Fruit fly (Drosophila melanogaster): Measurements from ENCODE around the gene Hexo1.

The Hexo1 gene

dm6 chr3L:4286784-4287183 is 1.7 kb upstream of the Hexo1 start, which contains the start of gene TfIIEbeta (continued):
- TF ChIP-seq CG3032 (tag; optimal IDR thresholded peaks at IDR 0.05) (peak; percentile 10), Eip93F (GFP tag; optimal IDR thresholded peaks at IDR 0.05) (no peak), esn (GFP tag; optimal IDR thresholded peaks at IDR 0.05) (peak; percentile 18), CG6854 (GFP tag; optimal IDR thresholded peaks at IDR 0.05) (peak; percentile 17), CG6276 (GFP tag; optimal IDR thresholded peaks at IDR 0.05) (no peak), Hr38 (GFP tag; optimal IDR thresholded peaks at IDR 0.05) (no peak), svp (GFP tag) (peak; percentile 72), Lpt (GFP tag; optimal IDR thresholded peaks at IDR 0.05) (no peak), CG8119 (GFP tag; IDR thresholded peaks at IDR 0.05) (peak; percentile 46; the same call in 1 of the 3 replicates), achi (GFP tag; optimal IDR thresholded peaks at IDR 0.05) (no peak), fd85E (GFP tag; optimal IDR thresholded peaks at IDR 0.05) (no peak), salr (GFP tag; optimal IDR thresholded peaks at IDR 0.05) (no peak), CG10631 (GFP tag; optimal IDR thresholded peaks at IDR 0.05) (no peak), CG6163 (GFP tag; IDR thresholded peaks at IDR 0.05) (0 out of 3 replicates have a peak, but pooled peaks have one; percentile 33), Eip78C (GFP tag) (peak; percentile 80), CG8632 (GFP tag; optimal IDR thresholded peaks at IDR 0.05) (no peak)

dm6 chr3L:4292120-4292697 is 3.8 kb downstream of the Hexo1 start, which contains the start of the genes CG15012 and Fdx2:
TSS of gene CG15012 (minus strand) at chr3L:4292246.
TSS of gene Fdx2 (plus strand) at chr3L:4292482.
- no peak for TF ChIP-seq fkh (GFP tag; optimal IDR thresholded peaks at IDR 0.05)
- no peak for TF ChIP-seq CG3919 (GFP tag; optimal IDR thresholded peaks at IDR 0.05)
- no peak for TF ChIP-seq Sox15 (GFP tag; optimal IDR thresholded peaks at IDR 0.05)
- TF ChIP-seq acj6 (GFP tag; optimal IDR thresholded peaks at IDR 0.05) = no peak
- peak; percentile 57 for TF ChIP-seq vri (GFP tag; optimal IDR thresholded peaks at IDR 0.05)
- TF ChIP-seq salr (GFP tag; optimal IDR thresholded peaks at IDR 0.05) = no peak
- TF ChIP-seq dac (GFP tag; optimal IDR thresholded peaks at IDR 0.05) = no peak
- no peak for TF ChIP-seq pdm3 (GFP tag; optimal IDR thresholded peaks at IDR 0.05)
- peak; percentile 35 for TF ChIP-seq Hr39 (GFP tag; optimal IDR thresholded peaks at IDR 0.05)
- no peak for TF ChIP-seq dsx (GFP tag; optimal IDR thresholded peaks at IDR 0.05; ENCODE audit: poor library complexity, severe bottlenecking)
- TF ChIP-seq esn (GFP tag; optimal IDR thresholded peaks at IDR 0.05) = peak; percentile 51
- TF ChIP-seq Sox14 (GFP tag; optimal IDR thresholded peaks at IDR 0.05) = peak; percentile 78
- TF ChIP-seq CG8632 (GFP tag; optimal IDR thresholded peaks at IDR 0.05) = no peak
- TF ChIP-seq achi (GFP tag; optimal IDR thresholded peaks at IDR 0.05) = peak; percentile 6
- no peak for TF ChIP-seq CG7368 (GFP tag; optimal IDR thresholded peaks at IDR 0.05)
- no peak for TF ChIP-seq CG6808 (GFP tag; optimal IDR thresholded peaks at IDR 0.05)
- no peak for TF ChIP-seq CG6792 (GFP tag; optimal IDR thresholded peaks at IDR 0.05)
- TF ChIP-seq CG9139 (GFP tag; optimal IDR thresholded peaks at IDR 0.05) = no peak
- TF ChIP-seq Eip75B (GFP tag; optimal IDR thresholded peaks at IDR 0.05) = no peak
- TF ChIP-seq CG3032 (tag; optimal IDR thresholded peaks at IDR 0.05) = peak; percentile 30
- no peak for TF ChIP-seq CG15336 (GFP tag; IDR thresholded peaks at IDR 0.05)
- no peak for TF ChIP-seq CG10669 (GFP tag; optimal IDR thresholded peaks at IDR 0.05)
- TF ChIP-seq Eip93F (GFP tag; optimal IDR thresholded peaks at IDR 0.05) = no peak
- peak; percentile 21 for TF ChIP-seq CG31627 (GFP tag; optimal IDR thresholded peaks at IDR 0.05)
- no peak for TF ChIP-seq net (GFP tag; optimal IDR thresholded peaks at IDR 0.05)
- peak; percentile 34 for TF ChIP-seq cyc (GFP tag; optimal IDR thresholded peaks at IDR 0.05)
- TF ChIP-seq Ets21C (GFP tag; optimal IDR thresholded peaks at IDR 0.05) = no peak
- no peak for TF ChIP-seq CG11294 (GFP tag; IDR thresholded peaks at IDR 0.05)
- TF ChIP-seq CG8319 (GFP tag; optimal IDR thresholded peaks at IDR 0.05) = no peak
- peak; percentile 33 for TF ChIP-seq lz (GFP tag; optimal IDR thresholded peaks at IDR 0.05)
- TF ChIP-seq Eip78C (GFP tag) = peak; percentile 21
- no peak for TF ChIP-seq CG6276 (GFP tag; optimal IDR thresholded peaks at IDR 0.05)
- TF ChIP-seq Ets96B (tag; optimal IDR thresholded peaks at IDR 0.05) = no peak
- peak; percentile 34 for TF ChIP-seq topi (GFP tag; optimal IDR thresholded peaks at IDR 0.05)
- no peak for TF ChIP-seq CG6854 (GFP tag; optimal IDR thresholded peaks at IDR 0.05)
- TF ChIP-seq Lpt (GFP tag; optimal IDR thresholded peaks at IDR 0.05) = no peak

All from whole organism, prepupa.